Fruit fly (Drosophila melanogaster) whole organism, pupa: ENCODE measurements around the gene yellow-c.

ENCODE experiments used
- CG10348 ChIP-seq: fragments of 200-800 bp; sonication (Bioruptor generic); IDR thresholded peaks from 2 replicates; pipeline ENCODE4 v1.3.6; 2022; ENCODE audit warnings: missing biosample characterization, missing genetic modification characterization
- CG12605 ChIP-seq: fragments of 200-800 bp; sonication (Bioruptor generic); IDR thresholded peaks from 2 replicates; pipeline ENCODE4 v1.3.6; 2022; ENCODE audit warnings: missing biosample characterization, missing genetic modification characterization
- CG13204 ChIP-seq: fragments of 200-800 bp; sonication (Bioruptor generic); optimal IDR thresholded peaks from 2 replicates; lab custom pipeline; 2018; ENCODE audit warnings: missing biosample characterization, mild to moderate bottlenecking, missing genetic modification characterization, moderate library complexity
- CG14655 ChIP-seq: fragments of 200-800 bp; sonication (Bioruptor generic); optimal IDR thresholded peaks from 3 replicates; lab custom pipeline; 2017; ENCODE audit warnings: mild to moderate bottlenecking, missing biosample characterization, missing genetic modification reagents, missing genetic modification characterization
- CG15710 ChIP-seq: fragments of 200-800 bp; sonication (Bioruptor generic); optimal IDR thresholded peaks from 2 replicates; lab custom pipeline; 2018; ENCODE audit warnings: missing biosample characterization, mild to moderate bottlenecking, missing genetic modification characterization, moderate library complexity
- CG17806 ChIP-seq: fragments of 200-800 bp; sonication (Bioruptor generic); optimal IDR thresholded peaks from 2 replicates; lab custom pipeline; 2018; ENCODE audit warnings: missing biosample characterization, mild to moderate bottlenecking, missing genetic modification characterization, moderate library complexity
- CG32121 ChIP-seq: fragments of 200-800 bp; sonication (Bioruptor generic); IDR thresholded peaks from 2 replicates; pipeline ENCODE4 v1.3.6; 2022; ENCODE audit warnings: missing biosample characterization, missing genetic modification characterization
- CG34367 ChIP-seq: fragments of 200-800 bp; sonication (Bioruptor generic); optimal IDR thresholded peaks from 2 replicates; lab custom pipeline; 2018; ENCODE audit warnings: missing biosample characterization, mild to moderate bottlenecking, missing genetic modification characterization
- CG4496 ChIP-seq: fragments of 200-800 bp; sonication (Bioruptor generic); IDR thresholded peaks from 3 replicates; pipeline ENCODE4 v1.3.6; 2022; ENCODE audit warnings: missing biosample characterization, missing genetic modification characterization
- CG8159 ChIP-seq: fragments of 200-800 bp; sonication (Bioruptor generic); optimal IDR thresholded peaks from 3 replicates; lab custom pipeline; 2018; ENCODE audit warnings: missing biosample characterization, mild to moderate bottlenecking, missing genetic modification characterization, moderate library complexity
- CG8301 ChIP-seq: fragments of 200-800 bp; sonication (Bioruptor generic); optimal IDR thresholded peaks from 2 replicates; lab custom pipeline; 2018; ENCODE audit warnings: missing biosample characterization, mild to moderate bottlenecking, missing genetic modification characterization
- CG9948 ChIP-seq: fragments of 200-800 bp; sonication (Bioruptor generic); optimal IDR thresholded peaks from 2 replicates; lab custom pipeline; 2018; ENCODE audit warnings: missing biosample characterization, mild to moderate bottlenecking, missing genetic modification characterization, moderate library complexity
- D1 ChIP-seq: fragments of 200-800 bp; sonication (Bioruptor generic); optimal IDR thresholded peaks from 2 replicates; lab custom pipeline; 2018; ENCODE audit warnings: missing biosample characterization, mild to moderate bottlenecking, missing genetic modification characterization, moderate library complexity
- EcR ChIP-seq: fragments of 200-800 bp; sonication (Bioruptor generic); optimal IDR thresholded peaks from 3 replicates; lab custom pipeline; 2019; ENCODE audit warnings: missing biosample characterization, missing genetic modification characterization, mild to moderate bottlenecking, moderate library complexity, missing genetic modification reagents
- Ets98B ChIP-seq: fragments of 200-800 bp; sonication (Bioruptor generic); IDR thresholded peaks from 2 replicates; pipeline ENCODE4 v1.3.6; 2022; ENCODE audit warnings: missing biosample characterization, missing genetic modification characterization
- Pif1A ChIP-seq: fragments of 200-800 bp; sonication (Bioruptor generic); optimal IDR thresholded peaks from 3 replicates; lab custom pipeline; 2016; ENCODE audit warnings: missing biosample characterization, missing genetic modification characterization
- Pif1B ChIP-seq: fragments of 200-800 bp; sonication (Bioruptor generic); optimal IDR thresholded peaks from 3 replicates; lab custom pipeline; 2016; ENCODE audit warnings: missing biosample characterization, missing genetic modification characterization
- Snoo ChIP-seq: fragments of 200-800 bp; sonication (Bioruptor generic); optimal IDR thresholded peaks from 3 replicates; lab custom pipeline; 2017; ENCODE audit warnings: missing biosample characterization, mild to moderate bottlenecking, missing genetic modification characterization, inconsistent platforms
- fd96Ca ChIP-seq: fragments of 200-800 bp; sonication (Bioruptor generic); IDR thresholded peaks from 3 replicates; pipeline ENCODE4 v1.3.6; 2022; ENCODE audit warnings: missing biosample characterization, missing genetic modification characterization
- gl ChIP-seq: fragments of 200-800 bp; sonication (Bioruptor generic); optimal IDR thresholded peaks from 2 replicates; lab custom pipeline; 2018; ENCODE audit warnings: missing biosample characterization, mild to moderate bottlenecking, missing genetic modification characterization
- rn ChIP-seq: fragments of 200-800 bp; sonication (Bioruptor generic); IDR thresholded peaks from 2 replicates; pipeline ENCODE4 v1.3.6; 2022; ENCODE audit warnings: missing biosample characterization, missing genetic modification characterization

The yellow-c gene

DNA sequence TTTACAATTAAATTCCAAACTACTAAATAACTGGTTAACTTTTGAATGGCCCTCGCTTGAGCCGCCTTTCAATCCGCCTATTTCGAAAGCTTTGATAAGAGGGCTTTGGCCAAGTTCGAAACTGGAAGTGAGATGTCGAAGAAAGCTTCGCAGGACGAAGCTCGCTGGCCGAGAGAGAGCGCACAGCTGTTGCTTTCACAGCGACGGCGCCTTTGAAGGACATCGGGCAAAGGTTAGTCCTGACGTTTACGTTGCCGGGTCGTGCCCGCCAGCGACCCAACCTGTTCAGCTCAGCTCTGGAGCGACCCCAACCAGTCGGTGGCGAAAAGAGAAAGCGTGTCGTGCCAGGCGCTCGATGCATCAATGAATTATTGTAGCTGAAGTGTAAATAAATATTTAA, 23.4 kb upstream of the yellow-c start:
- TF ChIP-seq rn (GFP tag; lab: Robert Waterston, UW) (no peak), CG12605 (GFP tag; lab: Robert Waterston, UW) (no peak), Pif1A (GFP tag; lab: Kevin White, UChicago) (no peak), CG13204 (GFP tag; lab: Kevin White, UChicago) (no peak), CG32121 (GFP tag; lab: Robert Waterston, UW) (no peak), CG8159 (no peak), CG17806 (no peak), CG8301 (tag; lab: Kevin White, UChicago) (no peak), CG15710 (tag; lab: Kevin White, UChicago) (no peak), fd96Ca (GFP tag; lab: Robert Waterston, UW) (no peak), Ets98B (GFP tag; lab: Robert Waterston, UW) (no peak)
- TF ChIP-seq, all 21 proteins: peak for 0

DNA sequence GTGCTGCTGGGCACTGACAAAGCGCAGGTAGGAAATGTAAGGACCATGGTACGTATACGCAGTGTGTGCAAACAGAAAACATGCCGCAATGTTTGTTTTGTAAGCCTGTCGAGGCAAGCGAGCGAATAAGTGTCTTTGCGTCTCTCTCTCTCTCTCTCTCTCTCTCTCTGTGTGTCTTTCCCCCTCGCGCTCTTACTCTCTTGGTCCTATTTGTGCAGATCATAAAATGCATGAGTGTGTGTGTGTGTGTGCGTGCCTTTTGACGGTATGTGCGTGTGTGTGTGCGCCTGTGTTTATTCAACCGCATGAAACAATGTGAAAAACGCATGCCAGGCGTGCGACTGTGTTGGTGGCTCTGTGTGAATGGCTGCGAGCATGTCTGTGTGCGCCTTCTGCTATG, 21.7 kb upstream of the yellow-c start:
- TF ChIP-seq CG12605 (GFP tag; lab: Robert Waterston, UW) (no peak), EcR (GFP tag; lab: Kevin White, UChicago) (no peak), CG4496 (GFP tag; lab: Robert Waterston, UW) (0 out of 3 replicates have a peak, but pooled peaks have one; percentile 10), CG14655 (GFP tag; lab: Kevin White, UChicago) (no peak), rn (GFP tag; lab: Robert Waterston, UW) (no peak)
- TF ChIP-seq, all 21 proteins: peak for 1

DNA sequence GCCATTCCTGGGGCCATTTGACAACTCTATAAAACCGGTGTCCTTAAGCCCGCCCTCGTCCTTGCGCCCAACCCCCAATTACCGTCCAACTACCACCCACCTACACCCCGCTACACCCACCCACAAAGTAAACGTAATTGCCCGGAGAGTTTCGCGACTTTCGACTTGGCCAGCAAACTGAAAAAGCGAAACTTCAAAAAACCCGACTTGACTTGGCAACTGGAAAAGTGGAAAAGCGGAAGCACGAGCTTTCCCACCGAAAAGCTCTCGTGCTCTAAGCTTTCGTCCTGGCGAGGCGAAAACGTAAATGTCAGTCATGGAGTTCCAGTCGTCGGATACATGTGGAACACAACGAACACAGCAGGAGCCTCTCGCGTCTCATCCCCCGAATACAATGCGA, 19.2 kb upstream of the yellow-c start, which contains the start of gene GABA-B-R1:
Gene GABA-B-R1, plus strand, starts transcription at position 301 of the 400 bp plus-strand sequence.
- TF ChIP-seq CG17806 (no peak), CG8159 (no peak), CG12605 (GFP tag; lab: Robert Waterston, UW) (no peak)

- TF ChIP-seq EcR (GFP tag; lab: Kevin White, UChicago) (no peak), CG10348 (no peak), Ets98B (GFP tag; lab: Robert Waterston, UW) (no peak), CG14655 (GFP tag; lab: Kevin White, UChicago) (no peak), CG8159 (no peak), Pif1A (GFP tag; lab: Kevin White, UChicago) (no peak), CG32121 (GFP tag; lab: Robert Waterston, UW) (no peak), CG12605 (GFP tag; lab: Robert Waterston, UW) (no peak), CG13204 (GFP tag; lab: Kevin White, UChicago) (no peak), fd96Ca (GFP tag; lab: Robert Waterston, UW) (no peak)
Observed at dm6 chr2L:15026582-15026981, 8.6 kb upstream of the yellow-c start, which contains the start of gene CG33310. CG33310 (plus strand) TSS chr2L:15026882.

DNA sequence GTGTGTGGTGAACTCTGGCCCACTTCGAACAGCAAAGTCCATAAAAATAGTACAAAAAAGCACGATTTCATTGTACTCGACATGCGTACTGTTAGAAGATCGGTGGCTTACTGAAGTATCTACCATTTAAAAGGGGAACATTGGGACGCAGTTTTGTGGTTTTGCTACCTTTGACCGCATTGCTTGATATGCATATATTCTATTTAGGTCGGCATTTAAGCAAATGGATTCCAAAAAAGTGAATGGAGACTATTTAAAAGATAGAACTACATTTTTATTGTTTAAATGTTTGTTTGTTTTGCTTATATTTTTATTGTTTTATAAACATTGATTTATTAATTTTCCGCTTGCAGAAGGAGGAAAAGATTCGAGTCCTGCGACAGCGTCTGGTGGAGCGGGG, 3.5 kb upstream of the yellow-c start, which contains the start of gene CG31832:
Gene CG31832, minus strand, starts transcription at position 101 of the 400 bp plus-strand sequence.
- TF ChIP-seq Pif1B (no peak), Pif1A (GFP tag; lab: Kevin White, UChicago) (no peak), CG9948 (tag; lab: Kevin White, UChicago) (no peak), CG12605 (GFP tag; lab: Robert Waterston, UW) (no peak), rn (GFP tag; lab: Robert Waterston, UW) (no peak), CG4496 (GFP tag; lab: Robert Waterston, UW) (no peak), D1 (tag; lab: Kevin White, UChicago) (no peak), CG17806 (no peak), CG8301 (tag; lab: Kevin White, UChicago) (no peak), Ets98B (GFP tag; lab: Robert Waterston, UW) (no peak), CG10348 (no peak), gl (tag; lab: Kevin White, UChicago) (no peak), CG13204 (GFP tag; lab: Kevin White, UChicago) (no peak), EcR (GFP tag; lab: Kevin White, UChicago) (no peak), Snoo (tag; lab: Kevin White, UChicago) (no peak), CG34367 (tag; lab: Kevin White, UChicago) (no peak), CG8159 (no peak), CG32121 (GFP tag; lab: Robert Waterston, UW) (no peak)

dm6 chr2L:15038339-15039308, 3.4 kb downstream of the yellow-c start, which contains the start of gene CIAPIN1:
CIAPIN1 (minus strand) TSS chr2L:15038861.
- TF ChIP-seq CG4496 (GFP tag; lab: Robert Waterston, UW) (no peak), EcR (GFP tag; lab: Kevin White, UChicago) (peak; percentile 67)
